Worm (Caenorhabditis elegans) whole organism, early embryonic: Measurements from ENCODE around the gene cest-26.

Experiments
- B0310.2 ChIP-seq: sonication (generic microtip); optimal IDR thresholded peaks from 2 replicates; lab custom pipeline; 2016; ENCODE audit warnings: mild to moderate bottlenecking, missing genetic modification characterization, missing compliant biosample characterization
- aly-1 ChIP-seq: sonication (generic microtip); optimal IDR thresholded peaks from 2 replicates; lab custom pipeline; 2016; ENCODE audit warnings: missing genetic modification characterization, missing compliant biosample characterization
- ama-1 ChIP-seq: fragments of 150-350 bp; optimal IDR thresholded peaks from 2 replicates; lab custom pipeline; 2014
- ceh-36 ChIP-seq: sonication (generic microtip); optimal IDR thresholded peaks from 2 replicates; lab custom pipeline; 2016; ENCODE audit warnings: missing genetic modification characterization, inconsistent platforms, missing compliant biosample characterization
- ets-7 ChIP-seq: sonication (generic microtip); optimal IDR thresholded peaks from 2 replicates; lab custom pipeline; 2016; ENCODE audit warnings: missing genotype, missing genetic modification characterization, missing compliant biosample characterization
- flt-1 ChIP-seq: fragments of 200-800 bp; sonication (Bioruptor generic); IDR thresholded peaks from 2 replicates; pipeline ENCODE4 v1.3.6; 2022; ENCODE audit warnings: missing genetic modification characterization, missing compliant biosample characterization
- hnd-1 ChIP-seq: sonication (generic microtip); optimal IDR thresholded peaks from 2 replicates; lab custom pipeline; 2016; ENCODE audit warnings: missing genetic modification characterization, missing compliant biosample characterization
- pes-1 ChIP-seq: fragments of 200-800 bp; sonication (Bioruptor generic); IDR thresholded peaks from 2 replicates; pipeline ENCODE4 v1.3.6; 2022; ENCODE audit warnings: missing genetic modification reagents, missing genetic modification characterization, missing compliant biosample characterization
- scrt-1 ChIP-seq: fragments of 200-800 bp; sonication (Bioruptor generic); IDR thresholded peaks from 2 replicates; pipeline ENCODE4 v1.3.6; 2022; ENCODE audit warnings: missing genetic modification characterization, missing compliant biosample characterization
- sea-1 ChIP-seq: fragments of 200-800 bp; sonication (Bioruptor generic); conservative IDR thresholded peaks from 2 replicates; pipeline ENCODE4 v1.3.6; 2022; ENCODE audit warnings: missing genetic modification characterization, missing compliant biosample characterization
- tbx-37 ChIP-seq: fragments of 200-800 bp; sonication (Bioruptor generic); conservative IDR thresholded peaks from 2 replicates; pipeline ENCODE4 v1.3.6; 2022; ENCODE audit warnings: missing genetic modification reagents, missing genetic modification characterization, missing compliant biosample characterization
- tra-4 ChIP-seq: sonication (generic microtip); optimal IDR thresholded peaks from 2 replicates; lab custom pipeline; 2017; ENCODE audit warnings: missing genetic modification characterization, missing compliant biosample characterization

DNA sequence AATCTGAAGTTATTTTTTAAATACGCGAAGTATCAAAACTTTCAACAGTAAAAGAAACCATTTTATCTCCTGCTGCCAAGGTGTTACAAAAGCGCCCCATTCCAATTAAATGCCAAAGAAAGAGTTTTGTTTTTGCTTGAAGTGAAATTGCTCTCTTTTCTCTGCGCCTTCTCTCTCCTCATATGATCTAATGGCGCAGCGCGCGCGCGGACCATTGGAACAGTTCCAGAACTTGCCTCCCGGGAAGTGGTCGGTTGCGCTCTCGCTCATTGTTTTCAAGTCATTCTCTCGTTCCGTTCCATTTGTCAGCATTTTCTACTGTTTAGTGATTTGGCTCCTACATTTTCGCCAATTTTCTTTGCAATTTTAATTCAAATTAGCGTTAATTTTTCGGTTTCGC, 14.5 kb upstream of the cest-26 start:
- TF ChIP-seq ama-1 (no peak), flt-1 (GFP tag; lab: Robert Waterston, UW) (no peak), ceh-36 (tag; lab: Kevin White, UChicago) (no peak), aly-1 (no peak), tbx-37 (GFP tag; lab: Robert Waterston, UW) (no peak), tra-4 (no peak), B0310.2 (tag; lab: Kevin White, UChicago) (no peak), hnd-1 (tag; lab: Kevin White, UChicago) (no peak), sea-1 (no peak), scrt-1 (GFP tag; lab: Robert Waterston, UW) (no peak), ets-7 (no peak), pes-1 (GFP tag; lab: Robert Waterston, UW) (no peak)
